Fruit fly (Drosophila melanogaster) whole organism, embryonic: ENCODE measurements around the gene CG14903.
A peak's percentile ranks its signal among the peaks of the same experiment; 100 is the strongest.

Experiments
- Bteb2 ChIP-seq: fragments of 200-800 bp; sonication (Bioruptor generic); optimal IDR thresholded peaks from 2 replicates; lab custom pipeline; 2016; ENCODE audit warnings: missing biosample characterization, missing genetic modification characterization
- CG11504 ChIP-seq: fragments of 200-800 bp; sonication (Bioruptor generic); optimal IDR thresholded peaks from 3 replicates; lab custom pipeline; 2019; ENCODE audit warnings: missing biosample characterization, mild to moderate bottlenecking, missing genetic modification characterization, moderate library complexity
- CG12236 ChIP-seq: fragments of 200-800 bp; sonication (Bioruptor generic); optimal IDR thresholded peaks from 2 replicates; lab custom pipeline; 2016; ENCODE audit warnings: missing biosample characterization, missing genetic modification characterization
- CG1233 ChIP-seq: fragments of 200-800 bp; sonication (Bioruptor generic); optimal IDR thresholded peaks from 4 replicates; lab custom pipeline; 2018; ENCODE audit warnings: missing biosample characterization, mild to moderate bottlenecking, missing genetic modification characterization
- CG14050 ChIP-seq: fragments of 200-800 bp; sonication (Bioruptor generic); IDR thresholded peaks from 3 replicates; pipeline ENCODE4 v1.3.6; 2022; ENCODE audit warnings: missing biosample characterization, missing genetic modification characterization
- CG14965 ChIP-seq: fragments of 200-800 bp; sonication (Bioruptor generic); optimal IDR thresholded peaks from 2 replicates; lab custom pipeline; 2016; ENCODE audit warnings: missing biosample characterization, missing genetic modification characterization, borderline replicate concordance
- CG1603 ChIP-seq: fragments of 200-800 bp; sonication (Bioruptor generic); optimal IDR thresholded peaks from 2 replicates; lab custom pipeline; 2019; ENCODE audit warnings: missing biosample characterization, mild to moderate bottlenecking, missing genetic modification characterization, moderate library complexity
- CG16863 ChIP-seq: fragments of 200-800 bp; sonication (Bioruptor generic); optimal IDR thresholded peaks from 3 replicates; lab custom pipeline; 2016; ENCODE audit warnings: missing biosample characterization, missing genetic modification characterization
- CG18599 ChIP-seq: fragments of 200-800 bp; sonication (Bioruptor generic); optimal IDR thresholded peaks from 3 replicates; lab custom pipeline; 2017; ENCODE audit warnings: missing biosample characterization, missing genetic modification characterization, mild to moderate bottlenecking, moderate library complexity, missing genetic modification reagents
- CG2116 ChIP-seq: fragments of 200-800 bp; sonication (Bioruptor generic); optimal IDR thresholded peaks from 3 replicates; lab custom pipeline; 2018; ENCODE audit warnings: missing biosample characterization, mild to moderate bottlenecking, missing genetic modification characterization
- CG2120 ChIP-seq: fragments of 200-800 bp; sonication (Bioruptor generic); optimal IDR thresholded peaks from 3 replicates; lab custom pipeline; 2016; ENCODE audit warnings: missing biosample characterization, missing genetic modification characterization
- CG32772 ChIP-seq: fragments of 200-800 bp; sonication (Bioruptor generic); IDR thresholded peaks from 2 replicates; pipeline ENCODE4 v1.3.6; 2022; ENCODE audit warnings: missing biosample characterization, missing genetic modification characterization
- CG34422 ChIP-seq: fragments of 200-800 bp; sonication (Bioruptor generic); IDR thresholded peaks from 3 replicates; pipeline ENCODE4 v1.3.6; 2022; ENCODE audit warnings: missing biosample characterization, missing genetic modification characterization
- CG6791 ChIP-seq: fragments of 200-800 bp; sonication (Bioruptor generic); IDR thresholded peaks from 3 replicates; pipeline ENCODE4 v1.3.6; 2022; ENCODE audit warnings: missing biosample characterization, missing genetic modification characterization; ENCODE audit not compliant: partially characterized antibody
- CG7271 ChIP-seq: fragments of 200-800 bp; sonication (Bioruptor generic); optimal IDR thresholded peaks from 2 replicates; lab custom pipeline; 2018; ENCODE audit warnings: missing biosample characterization, mild to moderate bottlenecking, missing genetic modification characterization, moderate library complexity
- CG7745 ChIP-seq: fragments of 200-800 bp; sonication (Bioruptor generic); optimal IDR thresholded peaks from 2 replicates; lab custom pipeline; 2018; ENCODE audit warnings: missing biosample characterization, mild to moderate bottlenecking, missing genetic modification characterization, moderate library complexity
- CG8089 ChIP-seq: fragments of 200-800 bp; sonication (Bioruptor generic); optimal IDR thresholded peaks from 3 replicates; lab custom pipeline; 2016; ENCODE audit warnings: missing biosample characterization, missing genetic modification characterization
- CG8281 ChIP-seq: fragments of 200-800 bp; sonication (Bioruptor generic); optimal IDR thresholded peaks from 2 replicates; lab custom pipeline; 2018; ENCODE audit warnings: missing biosample characterization, mild to moderate bottlenecking, missing genetic modification characterization, moderate library complexity
- Camta ChIP-seq: fragments of 200-800 bp; sonication (Bioruptor generic); optimal IDR thresholded peaks from 2 replicates; lab custom pipeline; 2016; ENCODE audit warnings: missing biosample characterization, missing genetic modification characterization
- CrebB ChIP-seq: fragments of 200-800 bp; sonication (Bioruptor generic); optimal IDR thresholded peaks from 3 replicates; lab custom pipeline; 2018; ENCODE audit warnings: missing biosample characterization, mild to moderate bottlenecking, missing genetic modification characterization
- Ets97D ChIP-seq: fragments of 200-800 bp; sonication (Bioruptor generic); optimal IDR thresholded peaks from 3 replicates; lab custom pipeline; 2016; ENCODE audit warnings: missing biosample characterization, missing genetic modification characterization
- Hand ChIP-seq: fragments of 200-800 bp; sonication (Bioruptor generic); optimal IDR thresholded peaks from 2 replicates; lab custom pipeline; 2017; ENCODE audit warnings: mild to moderate bottlenecking, missing biosample characterization, missing genetic modification reagents, missing genetic modification characterization
- Hr51 ChIP-seq, 2 experiments: fragments of 200-800 bp; sonication (Bioruptor generic); optimal IDR thresholded peaks; 2 replicates in 1 of 2; 3 replicates in 1 of 2; lab custom pipeline; 2016 to 2018; ENCODE audit warnings: missing biosample characterization in 2 of 2, missing genetic modification characterization in 2 of 2, mild to moderate bottlenecking in 1 of 2, moderate library complexity in 1 of 2
- Jarid2 ChIP-seq: fragments of 200-800 bp; sonication (Bioruptor generic); optimal IDR thresholded peaks from 3 replicates; lab custom pipeline; 2017; ENCODE audit warnings: mild to moderate bottlenecking, missing biosample characterization, missing genetic modification reagents, missing genetic modification characterization
- Oli ChIP-seq: fragments of 200-800 bp; sonication (Bioruptor generic); optimal IDR thresholded peaks from 2 replicates; lab custom pipeline; 2018; ENCODE audit warnings: missing biosample characterization, mild to moderate bottlenecking, missing genetic modification characterization, moderate library complexity
- Pdp1 ChIP-seq, 2 experiments: fragments of 200-800 bp; sonication (Bioruptor generic); optimal IDR thresholded peaks; 3 replicates each; lab custom pipeline; 2016; ENCODE audit warnings: missing biosample characterization in 2 of 2, missing genetic modification characterization in 2 of 2, mild to moderate bottlenecking in 1 of 2, moderate library complexity in 1 of 2
- Poxn ChIP-seq: fragments of 200-800 bp; sonication (Bioruptor generic); IDR thresholded peaks from 2 replicates; pipeline ENCODE4 v1.3.6; 2022; ENCODE audit warnings: missing biosample characterization, missing genetic modification characterization
- Spps ChIP-seq: fragments of 200-800 bp; sonication (Bioruptor generic); optimal IDR thresholded peaks from 2 replicates; lab custom pipeline; 2018; ENCODE audit warnings: missing biosample characterization, mild to moderate bottlenecking, missing genetic modification characterization
- ac ChIP-seq: fragments of 200-800 bp; sonication (Bioruptor generic); optimal IDR thresholded peaks from 3 replicates; lab custom pipeline; 2017; ENCODE audit warnings: missing biosample characterization, mild to moderate bottlenecking, missing genetic modification characterization
- al ChIP-seq: fragments of 200-800 bp; sonication (Bioruptor generic); IDR thresholded peaks from 2 replicates; pipeline ENCODE4 v1.3.6; 2022; ENCODE audit warnings: missing biosample characterization, missing genetic modification characterization
- amos ChIP-seq: fragments of 200-800 bp; sonication (Bioruptor generic); IDR thresholded peaks from 2 replicates; pipeline ENCODE4 v1.3.6; 2022; ENCODE audit warnings: missing biosample characterization, missing genetic modification characterization; ENCODE audit not compliant: partially characterized antibody
- ato ChIP-seq: fragments of 200-800 bp; sonication (Bioruptor generic); IDR thresholded peaks from 2 replicates; pipeline ENCODE4 v1.3.6; 2022; ENCODE audit warnings: missing biosample characterization, missing genetic modification characterization; ENCODE audit not compliant: partially characterized antibody
- bcd ChIP-seq: fragments of 200-800 bp; sonication (Bioruptor generic); optimal IDR thresholded peaks from 2 replicates; lab custom pipeline; 2017; ENCODE audit warnings: missing biosample characterization, mild to moderate bottlenecking, missing genetic modification characterization
- ci ChIP-seq: fragments of 200-800 bp; sonication (Bioruptor generic); IDR thresholded peaks from 3 replicates; pipeline ENCODE4 v1.3.6; 2022; ENCODE audit warnings: missing biosample characterization, missing genetic modification characterization
- crol ChIP-seq: fragments of 200-800 bp; sonication (Bioruptor generic); IDR thresholded peaks from 2 replicates; pipeline ENCODE4 v1.3.6; 2022; ENCODE audit warnings: missing biosample characterization, missing genetic modification characterization
- dan ChIP-seq: fragments of 200-800 bp; sonication (Bioruptor generic); IDR thresholded peaks from 2 replicates; pipeline ENCODE4 v1.3.6; 2022; ENCODE audit warnings: missing biosample characterization, missing genetic modification characterization
- eve ChIP-seq, 2 experiments: fragments of >200 bp; optimal IDR thresholded peaks; 2 replicates each; lab custom pipeline; 2017; ENCODE audit warnings: missing biosample characterization in 2 of 2, missing genetic modification characterization in 2 of 2
- fd96Cb ChIP-seq: fragments of 200-800 bp; sonication (Bioruptor generic); optimal IDR thresholded peaks from 2 replicates; lab custom pipeline; 2018; ENCODE audit warnings: missing biosample characterization, mild to moderate bottlenecking, missing genetic modification characterization, moderate library complexity
- fru ChIP-seq: fragments of >200 bp; optimal IDR thresholded peaks from 2 replicates; lab custom pipeline; 2017
- maf-S ChIP-seq: fragments of 200-800 bp; sonication (Bioruptor generic); optimal IDR thresholded peaks from 2 replicates; lab custom pipeline; 2016; ENCODE audit warnings: missing biosample characterization, missing genetic modification characterization
- odd ChIP-seq: fragments of 200-800 bp; sonication (Bioruptor generic); optimal IDR thresholded peaks from 2 replicates; lab custom pipeline; 2017; ENCODE audit warnings: missing biosample characterization, mild to moderate bottlenecking, missing genetic modification characterization
- peb ChIP-seq: fragments of 200-800 bp; sonication (Bioruptor generic); IDR thresholded peaks from 2 replicates; pipeline ENCODE4 v1.3.6; 2022; ENCODE audit warnings: missing biosample characterization, missing genetic modification characterization
- rib ChIP-seq: fragments of 200-800 bp; sonication (Bioruptor generic); IDR thresholded peaks from 2 replicates; pipeline ENCODE4 v1.3.6; 2022; ENCODE audit warnings: missing biosample characterization, missing genetic modification characterization
- sens ChIP-seq: fragments of 200-800 bp; sonication (Bioruptor generic); peaks from one replicate; lab custom pipeline; 2016; ENCODE audit warnings: missing biosample characterization, missing genetic modification characterization
- shn ChIP-seq: fragments of 200-800 bp; sonication (Bioruptor generic); optimal IDR thresholded peaks from 3 replicates; lab custom pipeline; 2016; ENCODE audit warnings: missing biosample characterization, missing genetic modification characterization
- sisA ChIP-seq: fragments of 200-800 bp; sonication (Bioruptor generic); IDR thresholded peaks from 2 replicates; pipeline ENCODE4 v1.3.6; 2022; ENCODE audit warnings: missing biosample characterization, missing genetic modification characterization
- sug ChIP-seq: fragments of 200-800 bp; optimal IDR thresholded peaks from 2 replicates; lab custom pipeline; 2019; ENCODE audit warnings: missing biosample characterization, mild to moderate bottlenecking, missing genetic modification characterization, moderate library complexity
- tll ChIP-seq, 2 experiments: fragments of 200-800 bp in 1 of 2; fragments of >200 bp in 1 of 2; sonication (Bioruptor generic) in 1 of 2; optimal IDR thresholded peaks; 2 replicates each; lab custom pipeline; 2017 to 2019; ENCODE audit warnings: missing biosample characterization in 2 of 2, missing genetic modification characterization in 2 of 2, mild to moderate bottlenecking in 1 of 2, moderate library complexity in 1 of 2
- unpg ChIP-seq: fragments of 200-800 bp; sonication (Bioruptor generic); optimal IDR thresholded peaks from 3 replicates; lab custom pipeline; 2018; ENCODE audit warnings: missing biosample characterization, mild to moderate bottlenecking, missing genetic modification characterization, moderate library complexity
- zen ChIP-seq: fragments of 200-800 bp; sonication (Bioruptor generic); optimal IDR thresholded peaks from 3 replicates; lab custom pipeline; 2018; ENCODE audit warnings: missing biosample characterization, mild to moderate bottlenecking, missing genetic modification characterization, moderate library complexity

Gene CG14903

dm6 chr3R:16524593-16525111, 48.9 kb downstream of the CG14903 start (continued):
- TF ChIP-seq Spps (tag; lab: Kevin White, UChicago) = peak; percentile 91
- peak; percentile 52 for TF ChIP-seq CG16863 (GFP tag; lab: Kevin White, UChicago)
- TF ChIP-seq tll (GFP tag; optimal IDR thresholded peaks at IDR 0.05; lab: Kevin White, UChicago) = no peak
- TF ChIP-seq CG8281 (tag; lab: Kevin White, UChicago) = peak; percentile 20
- TF ChIP-seq al (GFP tag; lab: Robert Waterston, UW) = no peak
- peak; percentile 61 for TF ChIP-seq CG7745 (tag; lab: Kevin White, UChicago)
- peak; percentile 22 for TF ChIP-seq maf-S
- TF ChIP-seq fru (lab: Kevin White, UChicago) = no peak
- TF ChIP-seq Ets97D (GFP tag; lab: Kevin White, UChicago) = no peak
- no peak for TF ChIP-seq dan (GFP tag; lab: Robert Waterston, UW)
- TF ChIP-seq CG2116 = peak; percentile 15
- TF ChIP-seq CG34422 = peak; percentile 43; the same call in 1 of the 3 replicates
- peak; percentile 51 for TF ChIP-seq peb
- no peak for TF ChIP-seq rib (GFP tag; lab: Robert Waterston, UW)
- TF ChIP-seq CG32772 (GFP tag; lab: Robert Waterston, UW) = no peak
- peak; percentile 15 for TF ChIP-seq Oli (tag; lab: Kevin White, UChicago)
- TF ChIP-seq sens (GFP tag; lab: Kevin White, UChicago) = peak; percentile 93
- TF ChIP-seq crol (GFP tag; lab: Robert Waterston, UW) = peak; percentile 81
- TF ChIP-seq shn = peak; percentile 36
- TF ChIP-seq Pdp1 (GFP tag; optimal IDR thresholded peaks at IDR 0.05; lab: Kevin White, UChicago) = peak in 1 of 2 experiments; percentile 56
- peak; percentile 71 for TF ChIP-seq sisA (GFP tag; lab: Robert Waterston, UW)
- peak; percentile 4 for TF ChIP-seq CG18599 (GFP tag; lab: Kevin White, UChicago)
- no peak for TF ChIP-seq ato (GFP tag; lab: Robert Waterston, UW)
- TF ChIP-seq CG12236 (GFP tag; lab: Kevin White, UChicago) = peak; percentile 66
- TF ChIP-seq ci (GFP tag; lab: Robert Waterston, UW) = peak; percentile 47; the same call in 1 of the 3 replicates
- TF ChIP-seq unpg = peak; percentile 42
- TF ChIP-seq Hr51 (GFP tag; optimal IDR thresholded peaks at IDR 0.05; lab: Kevin White, UChicago) = peak in 1 of 2 experiments; percentile 24
- no peak for TF ChIP-seq CG6791
- TF ChIP-seq ac (GFP tag; lab: Kevin White, UChicago) = peak; percentile 40
- TF ChIP-seq CG8089 (GFP tag; lab: Kevin White, UChicago) = peak; percentile 22
- TF ChIP-seq bcd (GFP tag; lab: Kevin White, UChicago) = peak; percentile 53
- TF ChIP-seq eve (GFP tag; optimal IDR thresholded peaks at IDR 0.05; lab: Kevin White, UChicago) = no peak
- peak; percentile 65 for TF ChIP-seq fd96Cb (tag; lab: Kevin White, UChicago)
- peak; percentile 42 for TF ChIP-seq Jarid2 (GFP tag; lab: Kevin White, UChicago)
- peak; percentile 81 for TF ChIP-seq CG1233 (GFP tag; lab: Kevin White, UChicago)
- TF ChIP-seq CG7271 (tag; lab: Kevin White, UChicago) = no peak
- peak; percentile 22 for TF ChIP-seq sug (tag; lab: Kevin White, UChicago)
- no peak for TF ChIP-seq CG11504 (tag; lab: Kevin White, UChicago)
- TF ChIP-seq CG2120 (GFP tag; lab: Kevin White, UChicago) = no peak
- peak; percentile 56 for TF ChIP-seq Camta (GFP tag; lab: Kevin White, UChicago)
- no peak for TF ChIP-seq Poxn
- no peak for TF ChIP-seq Hand
- peak; percentile 61 for TF ChIP-seq zen (tag; lab: Kevin White, UChicago)
- TF ChIP-seq CG14050 = no peak
- TF ChIP-seq CrebB (tag; lab: Kevin White, UChicago) = peak; percentile 7
- no peak for TF ChIP-seq CG14965 (GFP tag; lab: Kevin White, UChicago)
- TF ChIP-seq amos (GFP tag; lab: Robert Waterston, UW) = no peak
- peak; percentile 83 for TF ChIP-seq CG1603 (tag; lab: Kevin White, UChicago)
- TF ChIP-seq odd (GFP tag; lab: Kevin White, UChicago) = peak; percentile 34
- TF ChIP-seq Bteb2 (GFP tag; lab: Kevin White, UChicago) = no peak
